Worm (Caenorhabditis elegans) whole organism, young adult: ENCODE data around the gene hcp-3.

Experiments used
- B0035.1 ChIP-seq: sonication (generic microtip); optimal IDR thresholded peaks from 2 replicates; lab custom pipeline; 2016; ENCODE audit warnings: missing genetic modification characterization, mild to moderate bottlenecking, missing compliant biosample characterization, missing genotype, missing genetic modification reagents
- B0261.1 ChIP-seq: sonication (generic microtip); optimal IDR thresholded peaks from 2 replicates; lab custom pipeline; 2016; ENCODE audit warnings: mild to moderate bottlenecking, missing genetic modification characterization, moderate library complexity, missing compliant biosample characterization
- B0336.3 ChIP-seq: fragments of 200-800 bp; sonication (Bioruptor generic); IDR thresholded peaks from 2 replicates; pipeline ENCODE4 v1.3.6; 2022; ENCODE audit warnings: missing genetic modification characterization, missing compliant biosample characterization
- C06A6.2 ChIP-seq: fragments of 200-800 bp; sonication (Bioruptor generic); conservative IDR thresholded peaks from 2 replicates; pipeline ENCODE4 v1.3.6; 2022; ENCODE audit warnings: missing genetic modification characterization, missing compliant biosample characterization
- D2030.7 ChIP-seq: fragments of 200-800 bp; sonication (Bioruptor generic); IDR thresholded peaks from 2 replicates; pipeline ENCODE4 v1.3.6; 2022; ENCODE audit warnings: missing genetic modification reagents, missing genetic modification characterization, missing compliant biosample characterization
- F22D6.2 ChIP-seq: sonication (generic microtip); optimal IDR thresholded peaks from 2 replicates; lab custom pipeline; 2016; ENCODE audit warnings: mild to moderate bottlenecking, missing genetic modification characterization, missing compliant biosample characterization
- F37B4.10 ChIP-seq: fragments of 200-800 bp; sonication (Bioruptor generic); IDR thresholded peaks from 2 replicates; pipeline ENCODE4 v1.3.6; 2022; ENCODE audit warnings: missing genetic modification characterization, missing compliant biosample characterization
- F57A8.1 ChIP-seq: fragments of 200-800 bp; sonication (Bioruptor generic); optimal IDR thresholded peaks from 2 replicates; lab custom pipeline; 2018; ENCODE audit warnings: mild to moderate bottlenecking, missing genetic modification characterization, moderate library complexity, missing compliant biosample characterization
- K11D2.4 ChIP-seq: fragments of 200-800 bp; sonication (Bioruptor generic); IDR thresholded peaks from 2 replicates; pipeline ENCODE4 v1.3.6; 2022; ENCODE audit warnings: missing genetic modification reagents, missing genetic modification characterization, missing compliant biosample characterization
- Y53G8AR.9 ChIP-seq: fragments of 200-800 bp; sonication (Bioruptor generic); conservative IDR thresholded peaks from 2 replicates; pipeline ENCODE4 v1.3.6; 2022; ENCODE audit warnings: missing genetic modification reagents, missing genetic modification characterization, missing compliant biosample characterization
- Y56A3A.18 ChIP-seq: fragments of 200-800 bp; sonication (Bioruptor generic); IDR thresholded peaks from 2 replicates; pipeline ENCODE4 v1.3.6; 2022; ENCODE audit warnings: missing genetic modification reagents, missing genetic modification characterization, missing compliant biosample characterization
- Y67H2A.10 ChIP-seq: fragments of 200-800 bp; sonication (Bioruptor generic); conservative IDR thresholded peaks from 2 replicates; pipeline ENCODE4 v1.3.6; 2022; ENCODE audit warnings: missing genetic modification reagents, missing genetic modification characterization, missing compliant biosample characterization
- ZK185.1 ChIP-seq: sonication (generic microtip); optimal IDR thresholded peaks from 2 replicates; lab custom pipeline; 2016; ENCODE audit warnings: mild to moderate bottlenecking, missing genetic modification characterization, missing compliant biosample characterization; ENCODE audit not compliant: poor library complexity, severe bottlenecking
- akir-1 ChIP-seq: fragments of 200-800 bp; sonication (Bioruptor generic); optimal IDR thresholded peaks from 2 replicates; lab custom pipeline; 2018; ENCODE audit warnings: mild to moderate bottlenecking, missing genetic modification characterization, moderate library complexity, missing compliant biosample characterization
- aptf-2 ChIP-seq: fragments of 200-800 bp; sonication (Bioruptor generic); conservative IDR thresholded peaks from 2 replicates; pipeline ENCODE4 v1.3.6; 2022; ENCODE audit warnings: missing genetic modification reagents, missing genetic modification characterization, missing compliant biosample characterization
- attf-5 ChIP-seq: fragments of 200-800 bp; sonication (Bioruptor generic); optimal IDR thresholded peaks from 2 replicates; lab custom pipeline; 2018; ENCODE audit warnings: mild to moderate bottlenecking, missing genetic modification characterization, missing compliant biosample characterization
- cebp-1 ChIP-seq, 2 experiments: fragments of 200-800 bp in 1 of 2; sonication (Bioruptor generic) in 1 of 2; sonication (generic microtip) in 1 of 2; IDR thresholded peaks in 1 of 2; optimal IDR thresholded peaks in 1 of 2; 2 replicates each; pipeline versions ENCODE4 v1.3.6 to Lab custom; 2017 to 2022; ENCODE audit warnings: missing compliant biosample characterization in 2 of 2, missing genetic modification characterization in 2 of 2, mild to moderate bottlenecking in 1 of 2, missing genetic modification reagents in 1 of 2, moderate library complexity in 1 of 2
- cebp-2 ChIP-seq: fragments of 200-800 bp; sonication (Bioruptor generic); IDR thresholded peaks from 2 replicates; pipeline ENCODE4 v1.3.6; 2022; ENCODE audit warnings: missing genetic modification characterization, missing compliant biosample characterization
- dpl-1 ChIP-seq: fragments of 150-350 bp; optimal IDR thresholded peaks from 2 replicates; lab custom pipeline; 2014; ENCODE audit warnings: missing biosample characterization, missing genetic modification reagents, missing genetic modification characterization
- egrh-3 ChIP-seq: fragments of 200-800 bp; sonication (Bioruptor generic); IDR thresholded peaks from 2 replicates; pipeline ENCODE4 v1.3.6; 2022; ENCODE audit warnings: missing genetic modification reagents, missing genetic modification characterization, missing compliant biosample characterization
- ets-4 ChIP-seq: fragments of 200-800 bp; sonication (Bioruptor generic); optimal IDR thresholded peaks from 2 replicates; lab custom pipeline; 2018; ENCODE audit warnings: mild to moderate bottlenecking, missing genetic modification characterization, missing compliant biosample characterization
- him-1 ChIP-seq: sonication (generic microtip); optimal IDR thresholded peaks from 2 replicates; lab custom pipeline; 2016; ENCODE audit warnings: missing genotype, missing genetic modification reagents, missing genetic modification characterization, missing compliant biosample characterization
- hlh-26 ChIP-seq: fragments of 200-800 bp; sonication (Bioruptor generic); conservative IDR thresholded peaks from 2 replicates; pipeline ENCODE4 v1.3.6; 2022; ENCODE audit warnings: missing genetic modification reagents, missing genetic modification characterization, missing compliant biosample characterization
- hmg-1.2 ChIP-seq: fragments of 200-800 bp; sonication (Bioruptor generic); IDR thresholded peaks from 2 replicates; pipeline ENCODE4 v1.3.6; 2022; ENCODE audit warnings: missing genetic modification reagents, missing genetic modification characterization, missing compliant biosample characterization
- lag-1 ChIP-seq: fragments of 200-800 bp; sonication (Bioruptor generic); IDR thresholded peaks from 2 replicates; pipeline ENCODE4 v1.3.6; 2022; ENCODE audit warnings: missing genetic modification reagents, missing genetic modification characterization, missing compliant biosample characterization
- lin-26 ChIP-seq: fragments of 200-800 bp; sonication (Bioruptor generic); IDR thresholded peaks from 2 replicates; pipeline ENCODE4 v1.3.6; 2022; ENCODE audit warnings: missing genetic modification reagents, missing genetic modification characterization, missing compliant biosample characterization
- lsl-1 ChIP-seq: fragments of 200-800 bp; sonication (Bioruptor generic); optimal IDR thresholded peaks from 2 replicates; lab custom pipeline; 2018; ENCODE audit warnings: mild to moderate bottlenecking, missing genetic modification characterization, moderate library complexity, missing compliant biosample characterization
- lsy-27 ChIP-seq: sonication (generic microtip); optimal IDR thresholded peaks from 2 replicates; lab custom pipeline; 2017; ENCODE audit warnings: missing genetic modification characterization, mild to moderate bottlenecking, missing compliant biosample characterization, antibody characterized with exemption, missing genotype, borderline replicate concordance; ENCODE audit not compliant: insufficient read depth
- madf-8 ChIP-seq: fragments of 200-800 bp; sonication (Bioruptor generic); conservative IDR thresholded peaks from 2 replicates; pipeline ENCODE4 v1.3.6; 2022; ENCODE audit warnings: missing genetic modification reagents, missing genetic modification characterization, missing compliant biosample characterization
- mel-28 ChIP-seq: sonication (generic microtip); optimal IDR thresholded peaks from 2 replicates; lab custom pipeline; 2016; ENCODE audit warnings: borderline replicate concordance, mild to moderate bottlenecking, missing genetic modification characterization, missing compliant biosample characterization
- mes-4 ChIP-seq: sonication (generic microtip); optimal IDR thresholded peaks from 2 replicates; lab custom pipeline; 2016; ENCODE audit warnings: missing genotype, missing genetic modification characterization, missing compliant biosample characterization
- nfya-1 ChIP-seq: sonication (generic microtip); optimal IDR thresholded peaks from 2 replicates; lab custom pipeline; 2017; ENCODE audit warnings: antibody characterized with exemption, missing compliant biosample characterization, missing genetic modification characterization, borderline replicate concordance; ENCODE audit not compliant: insufficient read depth
- nfya-2 ChIP-seq: fragments of 200-800 bp; sonication (Bioruptor generic); IDR thresholded peaks from 2 replicates; pipeline ENCODE4 v1.3.6; 2022; ENCODE audit warnings: missing genetic modification reagents, missing genetic modification characterization, missing compliant biosample characterization
- nfyb-1 ChIP-seq: fragments of 200-800 bp; sonication (Bioruptor generic); IDR thresholded peaks from 2 replicates; pipeline ENCODE4 v1.3.6; 2022; ENCODE audit warnings: missing genetic modification reagents, missing genetic modification characterization, missing compliant biosample characterization
- nhr-27 ChIP-seq: fragments of 200-800 bp; sonication (Bioruptor generic); optimal IDR thresholded peaks from 2 replicates; lab custom pipeline; 2018; ENCODE audit warnings: mild to moderate bottlenecking, missing genetic modification characterization, moderate library complexity, missing compliant biosample characterization
- rcor-1 ChIP-seq: fragments of 200-800 bp; sonication (Bioruptor generic); IDR thresholded peaks from 2 replicates; pipeline ENCODE4 v1.3.6; 2022; ENCODE audit warnings: missing genetic modification reagents, missing genetic modification characterization, missing compliant biosample characterization
- repo-1 ChIP-seq: sonication (generic microtip); optimal IDR thresholded peaks from 2 replicates; lab custom pipeline; 2017; ENCODE audit warnings: mild to moderate bottlenecking, missing genetic modification characterization, missing compliant biosample characterization
- rpc-1 ChIP-seq, 2 experiments: fragments of 150-350 bp in 1 of 2; sonication (generic microtip) in 1 of 2; optimal IDR thresholded peaks; 2 replicates each; lab custom pipeline; 2014 to 2018; ENCODE audit warnings: missing biosample characterization in 1 of 2, missing genetic modification characterization in 1 of 2, missing genetic modification reagents in 1 of 2, missing genotype in 1 of 2
- sdz-38 ChIP-seq: sonication (generic microtip); optimal IDR thresholded peaks from 2 replicates; lab custom pipeline; 2016; ENCODE audit warnings: missing genotype, missing genetic modification characterization, missing compliant biosample characterization
- snpc-1.1 ChIP-seq: sonication (generic microtip); optimal IDR thresholded peaks from 2 replicates; lab custom pipeline; 2017; ENCODE audit warnings: missing genetic modification characterization, mild to moderate bottlenecking, missing compliant biosample characterization, antibody characterized with exemption, moderate library complexity, missing genotype, missing genetic modification reagents; ENCODE audit not compliant: insufficient read depth
- sptf-2 ChIP-seq: fragments of 200-800 bp; sonication (Bioruptor generic); optimal IDR thresholded peaks from 2 replicates; lab custom pipeline; 2018; ENCODE audit warnings: mild to moderate bottlenecking, missing genetic modification characterization, missing compliant biosample characterization
- tlf-1 ChIP-seq: fragments of 200-800 bp; sonication (Bioruptor generic); optimal IDR thresholded peaks from 2 replicates; lab custom pipeline; 2018; ENCODE audit warnings: mild to moderate bottlenecking, missing genetic modification characterization, missing compliant biosample characterization
- unc-130 ChIP-seq: sonication (generic microtip); optimal IDR thresholded peaks from 2 replicates; lab custom pipeline; 2016; ENCODE audit warnings: missing genetic modification reagents, missing genetic modification characterization, missing compliant biosample characterization
- xnd-1 ChIP-seq: sonication (generic microtip); optimal IDR thresholded peaks from 2 replicates; lab custom pipeline; 2016; ENCODE audit warnings: missing genotype, missing genetic modification reagents, missing genetic modification characterization, missing compliant biosample characterization
- ztf-28 ChIP-seq: fragments of 200-800 bp; sonication (Bioruptor generic); IDR thresholded peaks from 2 replicates; pipeline ENCODE4 v1.3.6; 2022; ENCODE audit warnings: missing genetic modification reagents, missing genetic modification characterization, missing compliant biosample characterization
- ztf-6 ChIP-seq: fragments of 200-800 bp; sonication (Bioruptor generic); IDR thresholded peaks from 2 replicates; pipeline ENCODE4 v1.3.6; 2022; ENCODE audit warnings: missing genetic modification reagents, missing genetic modification characterization, missing compliant biosample characterization

Gene hcp-3

ce11 chrIII:9619079-9619761 is 3.0 kb upstream of the hcp-3 start, which contains the start of gene hlh-11 (continued):
- TF ChIP-seq unc-130 = no peak
- no peak for TF ChIP-seq F37B4.10 (GFP tag; lab: Robert Waterston, UW)
- no peak for TF ChIP-seq lsy-27 (tag; lab: Kevin White, UChicago)
- peak; percentile 73 for TF ChIP-seq F22D6.2 (tag; lab: Kevin White, UChicago)
- TF ChIP-seq akir-1 (GFP tag; lab: Kevin White, UChicago) = no peak
- peak; percentile 30; the same call in 1 of the 2 replicates for TF ChIP-seq cebp-1 (GFP tag; IDR thresholded peaks at IDR 0.05; lab: Robert Waterston, UW)
- peak; percentile 85 for TF ChIP-seq cebp-1 (tag; optimal IDR thresholded peaks at IDR 0.05; lab: Kevin White, UChicago)
- TF ChIP-seq Y53G8AR.9 (GFP tag; lab: Robert Waterston, UW) = no peak; the same call in 1 of the 2 replicates
- 0 out of 2 replicates have a peak, but pooled peaks have one; percentile 4 for TF ChIP-seq ztf-6
- TF ChIP-seq F57A8.1 (GFP tag; lab: Kevin White, UChicago) = no peak
- peak; percentile 54 for TF ChIP-seq tlf-1 (GFP tag; lab: Kevin White, UChicago)
- TF ChIP-seq ZK185.1 = peak; percentile 92
- no peak for TF ChIP-seq lag-1 (GFP tag; lab: Robert Waterston, UW)
- no peak; the same call in 1 of the 2 replicates for TF ChIP-seq K11D2.4 (GFP tag; lab: Robert Waterston, UW)
- no peak for TF ChIP-seq Y67H2A.10 (GFP tag; lab: Robert Waterston, UW)
- no peak for TF ChIP-seq lsl-1
- TF ChIP-seq xnd-1 = no peak
- no peak for TF ChIP-seq dpl-1 (GFP tag; lab: Kevin White, UChicago)
- TF ChIP-seq rpc-1 (optimal IDR thresholded peaks at IDR 0.05; lab: Kevin White, UChicago) = no peak
- no peak for TF ChIP-seq rpc-1 (tag; optimal IDR thresholded peaks at IDR 0.05; lab: Kevin White, UChicago)
- TF ChIP-seq repo-1 = peak; percentile 55
- peak; percentile 27; the same call in 1 of the 2 replicates for TF ChIP-seq rcor-1 (GFP tag; lab: Robert Waterston, UW)
- no peak for TF ChIP-seq madf-8
- no peak for TF ChIP-seq nfya-1
- peak; percentile 8 for TF ChIP-seq mel-28
- peak; percentile 13 for TF ChIP-seq ets-4 (GFP tag; lab: Kevin White, UChicago)
- no peak for TF ChIP-seq sdz-38 (tag; lab: Kevin White, UChicago)
- no peak for TF ChIP-seq nfya-2 (GFP tag; lab: Robert Waterston, UW)
- peak; percentile 89 for TF ChIP-seq egrh-3 (GFP tag; lab: Robert Waterston, UW)
- 0 out of 2 replicates have a peak, but pooled peaks have one; percentile 75 for TF ChIP-seq nfyb-1 (GFP tag; lab: Robert Waterston, UW)
- peak; percentile 44 for TF ChIP-seq B0035.1 (tag; lab: Kevin White, UChicago)
- TF ChIP-seq cebp-2 (GFP tag; lab: Robert Waterston, UW) = no peak
- no peak for TF ChIP-seq snpc-1.1 (tag; lab: Kevin White, UChicago)
- peak; percentile 88 for TF ChIP-seq hmg-1.2
- peak; percentile 91 for TF ChIP-seq B0336.3
- TF ChIP-seq ztf-28 (GFP tag; lab: Robert Waterston, UW) = no peak
- TF ChIP-seq nhr-27 (tag; lab: Kevin White, UChicago) = no peak
- peak; percentile 69 for TF ChIP-seq C06A6.2 (GFP tag; lab: Robert Waterston, UW)
- TF ChIP-seq hlh-26 (GFP tag; lab: Robert Waterston, UW) = no peak
- TF ChIP-seq B0261.1 = no peak
- no peak for TF ChIP-seq sptf-2 (GFP tag; lab: Kevin White, UChicago)
- TF ChIP-seq attf-5 (GFP tag; lab: Kevin White, UChicago) = peak; percentile 92
- TF ChIP-seq D2030.7 (GFP tag; lab: Robert Waterston, UW) = no peak
- TF ChIP-seq him-1 (tag; lab: Kevin White, UChicago) = no peak
- no peak for TF ChIP-seq mes-4 (tag; lab: Kevin White, UChicago)
- TF ChIP-seq Y56A3A.18 (GFP tag; lab: Robert Waterston, UW) = no peak
- no peak for TF ChIP-seq aptf-2
- TF ChIP-seq lin-26 = peak; percentile 15; the same call in 1 of the 2 replicates
